Worm (Caenorhabditis elegans): ENCODE data around the gene rfc-3.

ce11 chrIV:13063714-13064113 lies 31.8 kb upstream of the rfc-3 start, which contains the start of gene scl-5:
- no peak for TF ChIP-seq ceh-82 (tag; optimal IDR thresholded peaks at IDR 0.05)
- TF ChIP-seq rnt-1 (tag; optimal IDR thresholded peaks at IDR 0.05): no peak
- TF ChIP-seq nhr-237 (tag; optimal IDR thresholded peaks at IDR 0.05): no peak
- no peak for TF ChIP-seq mdl-1 (tag; optimal IDR thresholded peaks at IDR 0.05)

All from whole organism, L1 larva.